Fruit fly (Drosophila melanogaster) Kc167 (cell line): ENCODE results near the gene pot.

Source experiments
- h ChIP-seq: fragments of >200 bp; optimal IDR thresholded peaks from 3 replicates; lab custom pipeline; 2018; ENCODE audit warnings: missing external identifiers
- insv ChIP-seq: fragments of >200 bp; optimal IDR thresholded peaks from 3 replicates; lab custom pipeline; 2018; ENCODE audit warnings: missing external identifiers

- TF ChIP-seq insv (no peak), h (no peak)
Measured at dm6 chrX:11893643-11894042, 23.4 kb downstream of the pot start, which contains the start of gene wisp.
